Worm (Caenorhabditis elegans): ENCODE data around the gene M153.5.

The M153.5 gene

DNA sequence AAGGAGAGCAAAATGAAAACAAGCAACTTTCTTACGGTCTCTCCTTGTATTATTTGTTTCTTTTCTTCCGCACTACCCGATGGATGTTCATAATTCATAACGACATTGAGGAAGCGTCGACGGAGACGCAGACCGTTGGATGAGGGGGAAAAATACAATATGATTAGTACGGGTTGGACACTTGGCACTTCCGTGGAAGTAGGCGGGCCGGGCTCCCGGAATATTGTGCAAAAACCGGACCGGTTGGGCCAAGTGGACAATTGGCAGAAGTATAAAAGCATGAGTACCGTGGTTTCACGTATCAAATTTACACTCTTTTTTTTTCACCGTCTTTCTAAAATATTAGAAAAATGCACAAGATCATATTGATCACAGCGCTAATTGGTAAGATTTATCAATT lies 1.2 kb upstream of the M153.5 start, which contains the start of gene M153.3:
M153.3 (plus strand) TSS at position 301 of the 400 bp plus-strand sequence.
- TF ChIP-seq F13C5.2 (tag; optimal IDR thresholded peaks at IDR 0.05) (no peak), aly-1 (tag; optimal IDR thresholded peaks at IDR 0.05) (no peak), scrt-1 (GFP tag; IDR thresholded peaks at IDR 0.05) (no peak), ets-7 (tag; optimal IDR thresholded peaks at IDR 0.05) (no peak), sea-1 (GFP tag; conservative IDR thresholded peaks at IDR 0.05) (no peak), B0310.2 (tag; optimal IDR thresholded peaks at IDR 0.05) (no peak), tbx-11 (GFP tag; IDR thresholded peaks at IDR 0.05) (no peak), hmbx-1 (tag; optimal IDR thresholded peaks at IDR 0.05) (no peak), tbx-37 (GFP tag; conservative IDR thresholded peaks at IDR 0.05) (no peak), ceh-36 (tag; optimal IDR thresholded peaks at IDR 0.05) (no peak), ama-1 (optimal IDR thresholded peaks at IDR 0.05) (no peak), flt-1 (GFP tag; IDR thresholded peaks at IDR 0.05) (no peak), tra-4 (tag; optimal IDR thresholded peaks at IDR 0.05) (no peak)

DNA sequence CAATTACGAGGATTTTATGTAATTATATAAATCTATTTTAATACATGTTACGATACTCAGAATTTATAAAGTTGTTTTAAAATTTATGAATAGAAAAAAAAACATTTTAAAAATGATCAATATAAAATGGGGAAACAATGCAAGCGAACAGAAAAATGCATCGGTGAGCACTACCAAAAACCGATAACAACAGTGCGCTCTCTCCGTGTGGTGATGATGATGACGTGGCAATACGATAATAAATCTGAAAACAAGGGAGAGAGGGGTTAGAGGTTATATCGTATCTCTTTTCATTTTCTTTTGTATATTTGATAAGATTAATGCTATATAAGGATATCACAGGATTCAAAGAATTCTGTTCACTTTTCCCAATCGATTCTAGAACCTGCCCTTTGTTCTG lies 2.1 kb downstream of the M153.5 start:
- TF ChIP-seq scrt-1 (GFP tag; IDR thresholded peaks at IDR 0.05): no peak
- TF ChIP-seq ceh-13 (GFP tag; optimal IDR thresholded peaks at IDR 0.05): no peak
- TF ChIP-seq ceh-36 (tag; optimal IDR thresholded peaks at IDR 0.05): no peak
- no peak for TF ChIP-seq tra-4 (tag; optimal IDR thresholded peaks at IDR 0.05)

DNA sequence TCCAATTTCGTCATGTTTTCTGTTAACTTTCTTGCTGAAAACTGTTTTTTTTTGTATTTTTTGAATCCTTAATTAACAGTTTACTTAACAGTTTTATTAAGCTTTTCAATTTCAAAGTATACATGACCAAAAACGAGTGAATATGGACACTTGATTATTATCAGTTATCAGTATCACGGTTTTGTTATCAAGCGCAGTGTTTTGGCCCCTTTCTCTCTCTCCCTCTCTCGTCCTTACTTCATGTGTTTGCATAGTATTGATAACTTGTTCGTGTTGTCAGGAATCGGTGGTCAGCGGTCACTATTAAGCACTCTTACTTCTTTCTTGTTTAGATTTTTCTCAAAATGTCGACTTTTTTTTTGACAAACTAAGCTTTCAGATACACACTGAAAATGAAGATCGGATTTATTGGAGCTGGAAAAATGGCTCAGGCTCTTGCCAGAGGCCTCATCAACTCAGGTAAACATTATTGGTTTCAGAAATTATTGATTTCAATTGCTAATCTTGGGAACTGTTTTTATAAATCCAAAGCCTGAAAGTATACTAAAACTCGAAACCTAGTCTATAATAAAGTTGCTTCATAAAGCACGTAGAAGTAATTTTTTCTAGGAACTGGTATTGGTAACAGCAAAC lies 2.8 kb downstream of the M153.5 start, which contains the start of gene pycr-1:
pycr-1 (plus strand) TSS at position 380 of the 633 bp plus-strand sequence.
- TF ChIP-seq B0310.2 (tag; optimal IDR thresholded peaks at IDR 0.05): no peak
- TF ChIP-seq sea-1 (GFP tag; conservative IDR thresholded peaks at IDR 0.05): no peak
- no peak for TF ChIP-seq ama-1 (optimal IDR thresholded peaks at IDR 0.05)
- TF ChIP-seq hnd-1 (tag; optimal IDR thresholded peaks at IDR 0.05): no peak
- TF ChIP-seq flt-1 (GFP tag; IDR thresholded peaks at IDR 0.05): no peak
- no peak for TF ChIP-seq tra-4 (tag; optimal IDR thresholded peaks at IDR 0.05)
- TF ChIP-seq ets-7 (tag; optimal IDR thresholded peaks at IDR 0.05): no peak
- TF ChIP-seq hmg-4 (GFP tag; optimal IDR thresholded peaks at IDR 0.05): no peak
- no peak for TF ChIP-seq tbx-37 (GFP tag; conservative IDR thresholded peaks at IDR 0.05)
- TF ChIP-seq scrt-1 (GFP tag; IDR thresholded peaks at IDR 0.05): no peak
- no peak for TF ChIP-seq aly-1 (tag; optimal IDR thresholded peaks at IDR 0.05)
- no peak for TF ChIP-seq F13C5.2 (tag; optimal IDR thresholded peaks at IDR 0.05)
- TF ChIP-seq tbx-11 (GFP tag; IDR thresholded peaks at IDR 0.05): no peak
- no peak for TF ChIP-seq ceh-13 (GFP tag; optimal IDR thresholded peaks at IDR 0.05)

DNA sequence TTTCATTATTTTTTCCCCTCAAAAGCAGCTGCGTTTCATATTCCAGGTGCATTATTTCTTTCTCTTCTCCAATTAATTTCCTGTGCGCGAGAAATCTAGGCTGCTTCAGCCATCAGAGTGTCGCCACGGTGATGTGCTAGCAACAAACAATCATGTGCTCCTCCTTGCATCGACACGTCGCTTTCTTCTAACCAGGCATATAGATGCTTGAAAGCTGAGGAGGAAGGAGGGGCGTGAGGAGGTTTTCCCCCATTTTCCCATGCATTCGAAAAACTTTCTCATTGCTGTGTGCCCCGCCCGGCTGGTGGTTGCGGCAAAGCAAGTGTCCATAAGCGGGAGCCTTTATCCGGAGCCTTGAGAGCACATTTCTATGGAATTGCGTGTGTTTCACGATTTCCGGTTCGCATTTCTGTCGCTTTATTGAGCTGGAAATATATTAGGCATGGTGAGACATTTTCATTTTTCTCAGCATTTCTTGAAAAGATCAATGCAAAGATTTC lies 5.9 kb downstream of the M153.5 start, which contains the start of gene znf-474:
znf-474 (plus strand) TSS at position 287 of the 500 bp plus-strand sequence.
- 0 out of 2 replicates have a peak, but pooled peaks have one; percentile 51 for TF ChIP-seq scrt-1 (GFP tag; IDR thresholded peaks at IDR 0.05)
- TF ChIP-seq ceh-36 (tag; optimal IDR thresholded peaks at IDR 0.05): no peak
- TF ChIP-seq aly-1 (tag; optimal IDR thresholded peaks at IDR 0.05): no peak
- TF ChIP-seq flt-1 (GFP tag; IDR thresholded peaks at IDR 0.05): no peak
- no peak for TF ChIP-seq ceh-13 (GFP tag; optimal IDR thresholded peaks at IDR 0.05)
- TF ChIP-seq F13C5.2 (tag; optimal IDR thresholded peaks at IDR 0.05): no peak

DNA sequence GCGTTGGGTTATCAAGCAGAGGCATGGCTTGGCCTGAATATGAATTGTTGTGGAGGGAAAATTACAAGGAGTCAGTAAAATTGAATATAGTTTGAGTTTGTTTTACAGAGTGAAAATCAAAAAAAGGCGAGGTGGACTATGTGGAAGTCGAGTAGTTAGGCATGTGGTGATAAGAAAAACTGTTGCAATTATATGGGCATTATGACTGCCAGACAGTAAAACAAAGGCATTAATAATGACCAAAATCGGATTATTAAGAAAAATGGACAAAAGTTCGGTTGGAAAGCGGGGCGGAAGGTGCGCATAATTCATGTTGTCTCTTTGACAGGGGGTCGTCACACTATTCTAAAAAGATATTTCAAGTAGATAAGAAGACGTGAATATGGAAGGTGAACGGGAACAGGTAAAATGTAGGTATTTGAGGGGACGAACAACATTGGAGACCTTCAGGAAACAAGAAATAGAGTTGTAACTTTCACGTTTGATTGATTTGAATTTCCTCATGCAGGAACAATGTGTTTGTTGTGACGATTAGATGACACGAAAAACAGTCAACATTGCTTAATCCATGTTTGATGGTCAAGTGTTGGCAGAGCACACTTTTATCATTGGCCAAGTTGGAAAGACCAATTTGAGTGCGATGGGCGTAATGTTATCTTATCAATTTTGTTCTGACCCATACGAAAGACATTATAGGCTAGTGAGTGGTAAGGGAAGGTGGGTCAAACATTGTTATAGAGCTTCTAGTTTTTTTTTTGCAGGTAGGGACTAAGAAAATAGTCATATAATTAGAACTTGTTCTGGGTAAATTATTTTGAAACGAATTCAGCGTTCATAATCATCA lies 10.5 kb downstream of the M153.5 start, which contains the start of gene mfsd-11:
mfsd-11 (minus strand) TSS at position 51 of the 844 bp plus-strand sequence.
- TF ChIP-seq tbx-37 (GFP tag; conservative IDR thresholded peaks at IDR 0.05) (no peak), B0310.2 (tag; optimal IDR thresholded peaks at IDR 0.05) (no peak), tra-4 (tag; optimal IDR thresholded peaks at IDR 0.05) (no peak), scrt-1 (GFP tag; IDR thresholded peaks at IDR 0.05) (no peak), ama-1 (optimal IDR thresholded peaks at IDR 0.05) (no peak), tbx-11 (GFP tag; IDR thresholded peaks at IDR 0.05) (no peak), F13C5.2 (tag; optimal IDR thresholded peaks at IDR 0.05) (no peak), hmbx-1 (tag; optimal IDR thresholded peaks at IDR 0.05) (no peak), pes-1 (GFP tag; IDR thresholded peaks at IDR 0.05) (no peak), sea-1 (GFP tag; conservative IDR thresholded peaks at IDR 0.05) (no peak), aly-1 (tag; optimal IDR thresholded peaks at IDR 0.05) (no peak), hnd-1 (tag; optimal IDR thresholded peaks at IDR 0.05) (no peak), flt-1 (GFP tag; IDR thresholded peaks at IDR 0.05) (no peak), ets-7 (tag; optimal IDR thresholded peaks at IDR 0.05) (no peak)

DNA sequence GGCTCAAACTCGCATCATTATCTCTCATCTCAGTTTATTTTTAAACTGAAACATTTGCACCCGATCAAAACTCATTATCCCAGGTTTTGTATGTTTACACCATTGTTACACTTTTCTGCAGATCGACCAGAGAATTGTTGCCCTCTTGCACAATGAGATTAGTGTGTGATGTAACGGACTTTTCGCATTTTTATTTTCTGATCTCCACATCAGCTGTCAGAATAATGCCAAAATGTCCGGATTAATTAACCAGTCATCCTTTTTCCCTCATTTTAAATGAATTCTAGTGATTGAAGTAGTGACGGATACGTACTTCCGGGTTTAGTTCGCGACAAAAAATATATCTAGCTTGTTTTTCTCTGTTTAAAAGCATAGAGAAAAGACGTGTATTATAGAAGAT lies 14.8 kb downstream of the M153.5 start:
- no peak for TF ChIP-seq sea-1 (GFP tag; conservative IDR thresholded peaks at IDR 0.05)
- TF ChIP-seq tra-4 (tag; optimal IDR thresholded peaks at IDR 0.05): no peak
- no peak for TF ChIP-seq F13C5.2 (tag; optimal IDR thresholded peaks at IDR 0.05)
- TF ChIP-seq flt-1 (GFP tag; IDR thresholded peaks at IDR 0.05): no peak
- TF ChIP-seq ceh-36 (tag; optimal IDR thresholded peaks at IDR 0.05): peak; percentile 18
- TF ChIP-seq aly-1 (tag; optimal IDR thresholded peaks at IDR 0.05): no peak
- no peak for TF ChIP-seq ets-7 (tag; optimal IDR thresholded peaks at IDR 0.05)
- TF ChIP-seq tbx-11 (GFP tag; IDR thresholded peaks at IDR 0.05): no peak
- no peak for TF ChIP-seq hmg-4 (GFP tag; optimal IDR thresholded peaks at IDR 0.05)

DNA sequence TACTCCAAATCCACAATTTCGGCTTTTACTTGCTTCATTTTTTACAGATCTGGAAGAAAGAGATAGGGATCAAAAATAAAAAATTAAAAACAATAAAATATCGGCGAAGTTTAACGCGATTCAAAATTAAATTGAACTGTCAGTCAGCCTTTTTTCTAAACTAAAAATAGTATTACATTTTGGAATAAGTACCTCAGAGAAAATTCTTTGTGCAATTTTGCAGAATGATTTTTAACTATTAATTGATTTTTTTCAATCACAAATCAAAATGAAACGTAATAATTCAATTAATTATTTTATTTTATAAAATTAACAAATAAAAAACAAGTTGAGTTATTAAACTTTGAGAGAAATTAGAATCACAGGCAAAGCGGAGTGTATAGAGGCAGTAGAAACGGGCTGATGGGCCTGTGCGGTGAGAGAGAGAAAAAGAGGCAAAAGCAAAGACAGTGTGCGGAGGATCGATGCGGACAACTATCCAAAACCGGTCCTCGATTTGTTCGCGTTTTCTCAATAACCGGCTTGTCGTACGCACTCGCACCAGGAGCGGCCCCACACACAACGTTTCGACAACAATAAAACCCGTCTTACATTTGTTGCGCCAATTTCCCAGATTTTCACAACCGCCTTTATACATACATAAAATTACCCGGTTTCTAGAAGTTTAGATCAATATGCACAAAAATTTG lies 16.4 kb downstream of the M153.5 start, which contains the start of gene F57G12.2:
F57G12.2 (minus strand) TSS at position 51 of the 689 bp plus-strand sequence.
- TF ChIP-seq pes-1 (GFP tag; IDR thresholded peaks at IDR 0.05): no peak
- no peak for TF ChIP-seq scrt-1 (GFP tag; IDR thresholded peaks at IDR 0.05)
- no peak for TF ChIP-seq hmbx-1 (tag; optimal IDR thresholded peaks at IDR 0.05)
- TF ChIP-seq ceh-13 (GFP tag; optimal IDR thresholded peaks at IDR 0.05): no peak

All from whole organism, early embryonic.